Worm (Caenorhabditis elegans): ENCODE data around the gene unc-42.
A peak's percentile ranks its signal among the peaks of the same experiment; 100 is the strongest.

The unc-42 gene

ce11 chrV:9730743-9731706 is 38.2 kb downstream of the unc-42 start:
- TF ChIP-seq sem-4 (tag; optimal IDR thresholded peaks at IDR 0.05) (peak; percentile 61), aly-2 (tag; optimal IDR thresholded peaks at IDR 0.05) (no peak), C34F6.9 (tag; optimal IDR thresholded peaks at IDR 0.05) (peak; percentile 96), ztf-4 (tag; optimal IDR thresholded peaks at IDR 0.05) (peak; percentile 94), zag-1 (tag; optimal IDR thresholded peaks at IDR 0.05) (peak; percentile 93), R02D3.7 (tag; optimal IDR thresholded peaks at IDR 0.05) (no peak), elt-1 (tag; optimal IDR thresholded peaks at IDR 0.05) (no peak), F13H6.1 (tag; optimal IDR thresholded peaks at IDR 0.05) (peak; percentile 98), ceh-16 (tag; optimal IDR thresholded peaks at IDR 0.05) (peak; percentile 91), mdl-1 (tag; optimal IDR thresholded peaks at IDR 0.05) (peak; percentile 90 to 98), lin-39 (tag; optimal IDR thresholded peaks at IDR 0.05) (peak; percentile 80), unc-62 (GFP tag; optimal IDR thresholded peaks at IDR 0.05) (no peak), fos-1 (tag; optimal IDR thresholded peaks at IDR 0.05) (peak; percentile 97), peb-1 (tag; optimal IDR thresholded peaks at IDR 0.05) (no peak), nhr-21 (tag; optimal IDR thresholded peaks at IDR 0.05) (peak; percentile 96), nhr-237 (tag; optimal IDR thresholded peaks at IDR 0.05) (no peak), nhr-12 (tag; optimal IDR thresholded peaks at IDR 0.05) (no peak), nhr-77 (tag; optimal IDR thresholded peaks at IDR 0.05) (no peak), mab-5 (tag; optimal IDR thresholded peaks at IDR 0.05) (peak; percentile 76), blmp-1 (tag; optimal IDR thresholded peaks at IDR 0.05; ENCODE audit: insufficient read depth) (peak; percentile 76), unc-39 (tag; optimal IDR thresholded peaks at IDR 0.05) (peak; percentile 69), ZK546.5 (tag; optimal IDR thresholded peaks at IDR 0.05) (peak; percentile 61), lin-13 (GFP tag; optimal IDR thresholded peaks at IDR 0.05) (peak; percentile 88), alr-1 (tag; optimal IDR thresholded peaks at IDR 0.05) (no peak), nhr-23 (tag; optimal IDR thresholded peaks at IDR 0.05) (no peak), Y55F3AM.14 (GFP tag; optimal IDR thresholded peaks at IDR 0.05) (peak; percentile 90), gmeb-1 (tag; optimal IDR thresholded peaks at IDR 0.05) (peak; percentile 68), sma-3 (GFP tag; optimal IDR thresholded peaks at IDR 0.05) (peak; percentile 93), dmd-4 (tag; optimal IDR thresholded peaks at IDR 0.05) (no peak), ceh-82 (tag; optimal IDR thresholded peaks at IDR 0.05) (no peak), ztf-1 (GFP tag; conservative IDR thresholded peaks at IDR 0.05) (0 out of 2 replicates have a peak, but pooled peaks have one; percentile 63), ztf-11 (tag; optimal IDR thresholded peaks at IDR 0.05) (peak; percentile 39), nhr-6 (tag; optimal IDR thresholded peaks at IDR 0.05) (peak; percentile 77), skn-1 (tag; optimal IDR thresholded peaks at IDR 0.05) (peak; percentile 55), nhr-10 (tag; optimal IDR thresholded peaks at IDR 0.05) (peak; percentile 23), unc-55 (GFP tag; optimal IDR thresholded peaks at IDR 0.05) (peak; percentile 95), crh-2 (tag; optimal IDR thresholded peaks at IDR 0.05) (peak; percentile 98), nhr-11 (tag; optimal IDR thresholded peaks at IDR 0.05) (peak; percentile 77), ama-1 (optimal IDR thresholded peaks at IDR 0.05) (peak; percentile 99), elt-3 (tag; optimal IDR thresholded peaks at IDR 0.05) (no peak), egl-27 (tag; optimal IDR thresholded peaks at IDR 0.05) (peak; percentile 85), nhr-129 (tag; optimal IDR thresholded peaks at IDR 0.05) (peak; percentile 98), lin-11 (tag; optimal IDR thresholded peaks at IDR 0.05) (peak; percentile 98), sma-9 (GFP tag; optimal IDR thresholded peaks at IDR 0.05) (peak; percentile 90), sma-9 (tag; optimal IDR thresholded peaks at IDR 0.05) (no peak), mbf-1 (tag; optimal IDR thresholded peaks at IDR 0.05) (no peak), lsy-2 (tag; optimal IDR thresholded peaks at IDR 0.05) (peak; percentile 90 to 98), snpc-4 (tag; optimal IDR thresholded peaks at IDR 0.05) (peak; percentile 79), nhr-25 (tag; optimal IDR thresholded peaks at IDR 0.05) (peak; percentile 93)
